Worm (Caenorhabditis elegans) whole organism, early embryonic: ENCODE results near the gene ZK867.2.

Experiments
- B0310.2 ChIP-seq: sonication (generic microtip); optimal IDR thresholded peaks from 2 replicates; lab custom pipeline; 2016; ENCODE audit warnings: mild to moderate bottlenecking, missing genetic modification characterization, missing compliant biosample characterization
- F13C5.2 ChIP-seq: sonication (generic microtip); optimal IDR thresholded peaks from 2 replicates; lab custom pipeline; 2017; ENCODE audit warnings: mild to moderate bottlenecking, missing genetic modification characterization, inconsistent platforms, missing compliant biosample characterization
- ama-1 ChIP-seq: fragments of 150-350 bp; optimal IDR thresholded peaks from 2 replicates; lab custom pipeline; 2014
- ceh-13 ChIP-seq: fragments of 200-800 bp; sonication (Bioruptor generic); optimal IDR thresholded peaks from 2 replicates; lab custom pipeline; 2018; ENCODE audit warnings: mild to moderate bottlenecking, missing genetic modification characterization, missing compliant biosample characterization
- ceh-36 ChIP-seq: sonication (generic microtip); optimal IDR thresholded peaks from 2 replicates; lab custom pipeline; 2016; ENCODE audit warnings: missing genetic modification characterization, inconsistent platforms, missing compliant biosample characterization
- ets-7 ChIP-seq: sonication (generic microtip); optimal IDR thresholded peaks from 2 replicates; lab custom pipeline; 2016; ENCODE audit warnings: missing genotype, missing genetic modification characterization, missing compliant biosample characterization
- flt-1 ChIP-seq: fragments of 200-800 bp; sonication (Bioruptor generic); IDR thresholded peaks from 2 replicates; pipeline ENCODE4 v1.3.6; 2022; ENCODE audit warnings: missing genetic modification characterization, missing compliant biosample characterization
- hmg-4 ChIP-seq: fragments of 200-800 bp; sonication (Bioruptor generic); optimal IDR thresholded peaks from 2 replicates; lab custom pipeline; 2018; ENCODE audit warnings: mild to moderate bottlenecking, missing genetic modification characterization, missing compliant biosample characterization
- pes-1 ChIP-seq: fragments of 200-800 bp; sonication (Bioruptor generic); IDR thresholded peaks from 2 replicates; pipeline ENCODE4 v1.3.6; 2022; ENCODE audit warnings: missing genetic modification reagents, missing genetic modification characterization, missing compliant biosample characterization
- sea-1 ChIP-seq: fragments of 200-800 bp; sonication (Bioruptor generic); conservative IDR thresholded peaks from 2 replicates; pipeline ENCODE4 v1.3.6; 2022; ENCODE audit warnings: missing genetic modification characterization, missing compliant biosample characterization
- tbx-11 ChIP-seq: fragments of 200-800 bp; sonication (Bioruptor generic); IDR thresholded peaks from 2 replicates; pipeline ENCODE4 v1.3.6; 2022; ENCODE audit warnings: missing genetic modification characterization, missing compliant biosample characterization
- tbx-37 ChIP-seq: fragments of 200-800 bp; sonication (Bioruptor generic); conservative IDR thresholded peaks from 2 replicates; pipeline ENCODE4 v1.3.6; 2022; ENCODE audit warnings: missing genetic modification reagents, missing genetic modification characterization, missing compliant biosample characterization
- tra-4 ChIP-seq: sonication (generic microtip); optimal IDR thresholded peaks from 2 replicates; lab custom pipeline; 2017; ENCODE audit warnings: missing genetic modification characterization, missing compliant biosample characterization

- TF ChIP-seq tbx-11 (GFP tag; lab: Robert Waterston, UW) (no peak), ceh-13 (GFP tag; lab: Kevin White, UChicago) (no peak), ceh-36 (tag; lab: Kevin White, UChicago) (no peak), hmg-4 (GFP tag; lab: Kevin White, UChicago) (no peak), tbx-37 (GFP tag; lab: Robert Waterston, UW) (no peak), ama-1 (lab: Kevin White, UChicago) (no peak), pes-1 (GFP tag; lab: Robert Waterston, UW) (no peak), flt-1 (no peak), F13C5.2 (tag; lab: Kevin White, UChicago) (no peak), sea-1 (no peak), B0310.2 (tag; lab: Kevin White, UChicago) (no peak), tra-4 (no peak), ets-7 (no peak)
These were observed 30.2 kb downstream of the ZK867.2 start for ce11 chrX:7236717-7237116.
